Worm (Caenorhabditis elegans) whole organism, L4 larva: ENCODE results near the gene ZK930.6.

Experiments used
- aly-2 ChIP-seq: sonication (generic microtip); optimal IDR thresholded peaks from 2 replicates; lab custom pipeline; 2018; ENCODE audit warnings: missing biosample characterization, missing genetic modification characterization
- snpc-1.2 ChIP-seq: fragments of 200-800 bp; sonication (Bioruptor generic); IDR thresholded peaks from 2 replicates; pipeline ENCODE4 v1.3.6; 2022; ENCODE audit warnings: missing genetic modification reagents, missing genetic modification characterization, missing compliant biosample characterization

- no peak for TF ChIP-seq snpc-1.2 (GFP tag; lab: Robert Waterston, UW)
- no peak for TF ChIP-seq aly-2
These were observed 4.0 kb downstream of the ZK930.6 start for ce11 chrII:11887724-11888123.
